Worm (Caenorhabditis elegans) whole organism, mixed stage, embryonic: ENCODE data around the gene clec-149.

Experiments used
- bed-3 ChIP-seq: fragments of 200-800 bp; sonication (Bioruptor generic); optimal IDR thresholded peaks from 3 replicates; lab custom pipeline; 2018; ENCODE audit warnings: mild to moderate bottlenecking, missing genetic modification characterization, moderate library complexity, missing compliant biosample characterization
- ceh-39 ChIP-seq: fragments of 150-350 bp; optimal IDR thresholded peaks from 2 replicates; lab custom pipeline; 2014; ENCODE audit warnings: missing biosample characterization, missing genetic modification characterization
- ces-1 ChIP-seq: fragments of 150-350 bp; optimal IDR thresholded peaks from 2 replicates; lab custom pipeline; 2014; ENCODE audit warnings: missing biosample characterization, missing genetic modification reagents, missing genetic modification characterization
- elt-1 ChIP-seq: sonication (generic microtip); optimal IDR thresholded peaks from 2 replicates; lab custom pipeline; 2017; ENCODE audit warnings: missing genetic modification characterization, mild to moderate bottlenecking, missing compliant biosample characterization, antibody characterized with exemption, moderate library complexity, borderline replicate concordance; ENCODE audit not compliant: insufficient read depth
- lsy-2 ChIP-seq: fragments of 150-350 bp; optimal IDR thresholded peaks from 2 replicates; lab custom pipeline; 2014; ENCODE audit warnings: missing biosample characterization, missing genetic modification characterization
- nhr-28 ChIP-seq: fragments of 150-350 bp; optimal IDR thresholded peaks from 2 replicates; lab custom pipeline; 2014; ENCODE audit warnings: missing biosample characterization, missing genetic modification characterization
- unc-39 ChIP-seq: fragments of 150-350 bp; optimal IDR thresholded peaks from 2 replicates; lab custom pipeline; 2014; ENCODE audit warnings: missing biosample characterization, missing genetic modification characterization
- unc-62 ChIP-seq: fragments of 150-350 bp; optimal IDR thresholded peaks from 2 replicates; lab custom pipeline; 2014; ENCODE audit warnings: missing biosample characterization, missing genetic modification reagents, missing genetic modification characterization
- ztf-11 ChIP-seq: fragments of 150-350 bp; optimal IDR thresholded peaks from 2 replicates; lab custom pipeline; 2014; ENCODE audit warnings: missing biosample characterization, missing genetic modification characterization

DNA sequence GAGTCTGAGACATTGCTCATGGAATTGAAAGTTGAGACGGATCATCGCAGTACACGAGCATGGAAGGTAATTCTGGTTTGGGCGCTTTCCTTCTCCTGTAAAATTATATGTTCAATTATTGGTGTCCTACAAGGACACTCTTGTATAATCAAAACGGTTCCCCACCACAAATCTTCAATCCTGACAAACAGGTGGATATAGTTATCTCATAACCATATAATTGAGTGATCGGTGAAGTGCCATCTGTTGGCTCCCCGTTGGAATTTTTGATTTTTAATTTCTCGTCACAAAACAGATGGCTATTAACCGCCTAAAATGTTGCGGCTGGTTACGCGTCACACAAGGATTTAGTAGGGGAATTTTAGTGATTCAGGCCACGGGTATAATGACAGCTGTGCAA lies 45.8 kb downstream of the clec-149 start:
- TF ChIP-seq nhr-28 (tag; lab: Kevin White, UChicago) (no peak), bed-3 (GFP tag; lab: Kevin White, UChicago) (no peak), elt-1 (tag; lab: Kevin White, UChicago) (no peak), unc-39 (tag; lab: Kevin White, UChicago) (no peak), unc-62 (no peak), ces-1 (GFP tag; lab: Kevin White, UChicago) (no peak), lsy-2 (tag; lab: Kevin White, UChicago) (no peak), ztf-11 (tag; lab: Kevin White, UChicago) (no peak), ceh-39 (no peak)
